Worm (Caenorhabditis elegans) whole organism, L1 larva: ENCODE results near the gene Y38F1A.8.

Experiments
- C04F5.9 ChIP-seq: sonication (generic microtip); optimal IDR thresholded peaks from 2 replicates; lab custom pipeline; 2016; ENCODE audit warnings: missing genetic modification characterization, missing compliant biosample characterization
- ama-1 ChIP-seq: fragments of 150-350 bp; optimal IDR thresholded peaks from 2 replicates; lab custom pipeline; 2014
- blmp-1 ChIP-seq: fragments of 150-350 bp; optimal IDR thresholded peaks from 2 replicates; lab custom pipeline; 2014; ENCODE audit warnings: missing biosample characterization, missing genetic modification characterization
- ceh-8 ChIP-seq: fragments of 200-800 bp; sonication (Bioruptor generic); optimal IDR thresholded peaks from 2 replicates; lab custom pipeline; 2018; ENCODE audit warnings: mild to moderate bottlenecking, missing genetic modification characterization, moderate library complexity, missing compliant biosample characterization
- ceh-82 ChIP-seq, 3 experiments: fragments of 150-350 bp in 1 of 3; sonication (generic microtip) in 2 of 3; optimal IDR thresholded peaks; 2 replicates each; lab custom pipeline; 2014 to 2017; ENCODE audit warnings: missing biosample characterization in 3 of 3, missing genetic modification characterization in 3 of 3
- ceh-88 ChIP-seq: fragments of 200-800 bp; sonication (Bioruptor generic); IDR thresholded peaks from 2 replicates; pipeline ENCODE4 v1.3.6; 2022; ENCODE audit warnings: missing genetic modification characterization, missing compliant biosample characterization
- dpl-1 ChIP-seq, 3 experiments: fragments of 150-350 bp in 2 of 3; sonication (generic microtip) in 1 of 3; optimal IDR thresholded peaks; 2 replicates each; lab custom pipeline; 2014 to 2017; ENCODE audit warnings: missing biosample characterization in 3 of 3, missing genetic modification characterization in 3 of 3, missing genetic modification reagents in 3 of 3
- dsc-1 ChIP-seq: sonication (generic microtip); optimal IDR thresholded peaks from 2 replicates; lab custom pipeline; 2016; ENCODE audit warnings: mild to moderate bottlenecking, missing genetic modification characterization, missing compliant biosample characterization
- efl-1 ChIP-seq, 4 experiments: fragments of 150-350 bp; optimal IDR thresholded peaks in 3 of 4; peaks in 1 of 4; 1 replicate in 1 of 4; 2 replicates in 3 of 4; lab custom pipeline; 2014; ENCODE audit warnings: missing biosample characterization in 2 of 4, missing genetic modification characterization in 2 of 4, missing genetic modification reagents in 2 of 4
- elt-2 ChIP-seq: sonication (generic microtip); optimal IDR thresholded peaks from 2 replicates; lab custom pipeline; 2016; ENCODE audit warnings: missing genetic modification characterization, mild to moderate bottlenecking, inconsistent platforms, missing compliant biosample characterization, missing genetic modification reagents
- fkh-4 ChIP-seq: sonication (generic microtip); optimal IDR thresholded peaks from 2 replicates; lab custom pipeline; 2016; ENCODE audit warnings: missing compliant biosample characterization, missing genetic modification characterization, borderline replicate concordance
- fkh-8 ChIP-seq: sonication (generic microtip); optimal IDR thresholded peaks from 2 replicates; lab custom pipeline; 2016; ENCODE audit warnings: mild to moderate bottlenecking, missing genetic modification characterization, missing compliant biosample characterization
- grh-1 ChIP-seq: fragments of 200-800 bp; sonication (Bioruptor generic); IDR thresholded peaks from 2 replicates; pipeline ENCODE4 v1.3.6; 2022; ENCODE audit warnings: missing genetic modification reagents, missing genetic modification characterization, missing compliant biosample characterization
- hlh-4 ChIP-seq: sonication (generic microtip); optimal IDR thresholded peaks from 2 replicates; lab custom pipeline; 2016; ENCODE audit warnings: mild to moderate bottlenecking, missing genetic modification characterization, missing compliant biosample characterization
- irx-1 ChIP-seq: sonication (generic microtip); optimal IDR thresholded peaks from 2 replicates; lab custom pipeline; 2016; ENCODE audit warnings: missing genetic modification characterization, missing compliant biosample characterization
- isw-1 ChIP-seq: fragments of 200-800 bp; sonication (Bioruptor generic); IDR thresholded peaks from 2 replicates; pipeline ENCODE4 v1.3.6; 2022; ENCODE audit warnings: missing genetic modification characterization, missing compliant biosample characterization
- jun-1 ChIP-seq: fragments of 150-350 bp; optimal IDR thresholded peaks from 2 replicates; lab custom pipeline; 2014; ENCODE audit warnings: missing biosample characterization, missing genetic modification reagents, missing genetic modification characterization
- lin-14 ChIP-seq: fragments of 200-800 bp; sonication (Bioruptor generic); optimal IDR thresholded peaks from 2 replicates; lab custom pipeline; 2018; ENCODE audit warnings: mild to moderate bottlenecking, missing genetic modification characterization, moderate library complexity, missing compliant biosample characterization
- lin-15B ChIP-seq: fragments of 150-350 bp; sonication (generic microtip); optimal IDR thresholded peaks from 3 replicates; lab custom pipeline; 2014; ENCODE audit warnings: missing biosample characterization, missing genetic modification characterization
- lin-35 ChIP-seq, 2 experiments: fragments of 150-350 bp; optimal IDR thresholded peaks; 2 replicates each; lab custom pipeline; 2014; ENCODE audit warnings: missing biosample characterization in 2 of 2, missing genetic modification characterization in 2 of 2, missing genetic modification reagents in 2 of 2
- lin-39 ChIP-seq: fragments of 150-350 bp; optimal IDR thresholded peaks from 2 replicates; lab custom pipeline; 2014; ENCODE audit warnings: missing biosample characterization, missing genetic modification reagents, missing genetic modification characterization
- lsy-2 ChIP-seq, 2 experiments: fragments of 150-350 bp; optimal IDR thresholded peaks; 2 replicates each; lab custom pipeline; 2014; ENCODE audit warnings: missing biosample characterization in 2 of 2, missing genetic modification characterization in 2 of 2
- mab-9 ChIP-seq: fragments of 200-800 bp; sonication (Bioruptor generic); IDR thresholded peaks from 2 replicates; pipeline ENCODE4 v1.3.6; 2022; ENCODE audit warnings: missing genetic modification reagents, missing genetic modification characterization, missing compliant biosample characterization
- mep-1 ChIP-seq: fragments of 150-350 bp; optimal IDR thresholded peaks from 2 replicates; lab custom pipeline; 2014; ENCODE audit warnings: missing biosample characterization, missing genetic modification characterization
- nhr-11 ChIP-seq: fragments of 150-350 bp; optimal IDR thresholded peaks from 2 replicates; lab custom pipeline; 2014; ENCODE audit warnings: missing biosample characterization, missing genetic modification characterization
- nhr-19 ChIP-seq: fragments of 200-800 bp; sonication (Bioruptor generic); conservative IDR thresholded peaks from 2 replicates; pipeline ENCODE4 v1.3.6; 2022; ENCODE audit warnings: missing genetic modification characterization, missing compliant biosample characterization
- nhr-20 ChIP-seq: sonication (generic microtip); optimal IDR thresholded peaks from 2 replicates; lab custom pipeline; 2016; ENCODE audit warnings: mild to moderate bottlenecking, missing genetic modification characterization, missing compliant biosample characterization
- nhr-47 ChIP-seq: sonication (generic microtip); optimal IDR thresholded peaks from 2 replicates; lab custom pipeline; 2016; ENCODE audit warnings: mild to moderate bottlenecking, missing genetic modification characterization, moderate library complexity, missing compliant biosample characterization
- nhr-71 ChIP-seq: sonication (generic microtip); optimal IDR thresholded peaks from 2 replicates; lab custom pipeline; 2016; ENCODE audit warnings: mild to moderate bottlenecking, missing genetic modification characterization, moderate library complexity, missing compliant biosample characterization
- nhr-85 ChIP-seq: sonication (generic microtip); peaks from one replicate; lab custom pipeline; 2016; ENCODE audit warnings: missing genetic modification characterization, inconsistent platforms, missing compliant biosample characterization
- nhr-90 ChIP-seq: sonication (generic microtip); optimal IDR thresholded peaks from 2 replicates; lab custom pipeline; 2016; ENCODE audit warnings: mild to moderate bottlenecking, missing genetic modification characterization, missing compliant biosample characterization; ENCODE audit not compliant: poor library complexity
- pax-3 ChIP-seq: fragments of 200-800 bp; sonication (Bioruptor generic); optimal IDR thresholded peaks from 2 replicates; lab custom pipeline; 2018; ENCODE audit warnings: mild to moderate bottlenecking, missing genetic modification characterization, moderate library complexity, missing compliant biosample characterization
- rnt-1 ChIP-seq: sonication (generic microtip); optimal IDR thresholded peaks from 2 replicates; lab custom pipeline; 2016; ENCODE audit warnings: mild to moderate bottlenecking, missing genetic modification characterization, moderate library complexity, missing compliant biosample characterization
- snpc-4 ChIP-seq: fragments of 150-350 bp; optimal IDR thresholded peaks from 2 replicates; lab custom pipeline; 2014; ENCODE audit warnings: missing biosample characterization, missing genetic modification characterization
- snu-23 ChIP-seq: sonication (generic microtip); optimal IDR thresholded peaks from 2 replicates; lab custom pipeline; 2016; ENCODE audit warnings: missing genetic modification characterization, missing compliant biosample characterization
- swsn-7 ChIP-seq: sonication (generic microtip); optimal IDR thresholded peaks from 2 replicates; lab custom pipeline; 2016; ENCODE audit warnings: missing genetic modification characterization, missing compliant biosample characterization
- tbx-2 ChIP-seq: sonication (generic microtip); optimal IDR thresholded peaks from 2 replicates; lab custom pipeline; 2016; ENCODE audit warnings: missing genetic modification characterization, missing compliant biosample characterization
- tlp-1 ChIP-seq: fragments of 150-350 bp; optimal IDR thresholded peaks from 2 replicates; lab custom pipeline; 2014; ENCODE audit warnings: missing biosample characterization, missing genetic modification characterization
- unc-86 ChIP-seq: sonication (generic microtip); optimal IDR thresholded peaks from 2 replicates; lab custom pipeline; 2016; ENCODE audit warnings: missing genetic modification characterization, missing compliant biosample characterization
- unc-98 ChIP-seq: fragments of 200-800 bp; sonication (Bioruptor generic); IDR thresholded peaks from 2 replicates; pipeline ENCODE4 v1.3.6; 2022; ENCODE audit warnings: missing genetic modification characterization, missing compliant biosample characterization
- xbp-1 ChIP-seq: sonication (generic microtip); optimal IDR thresholded peaks from 2 replicates; lab custom pipeline; 2016; ENCODE audit warnings: missing genetic modification characterization, missing compliant biosample characterization
- zag-1 ChIP-seq: fragments of 150-350 bp; optimal IDR thresholded peaks from 2 replicates; lab custom pipeline; 2014; ENCODE audit warnings: missing biosample characterization, missing genetic modification characterization
- zip-4 ChIP-seq: fragments of 200-800 bp; sonication (Bioruptor generic); optimal IDR thresholded peaks from 2 replicates; lab custom pipeline; 2018; ENCODE audit warnings: mild to moderate bottlenecking, missing genetic modification characterization, moderate library complexity, missing compliant biosample characterization
- ztf-11 ChIP-seq, 2 experiments: sonication (generic microtip); optimal IDR thresholded peaks; 2 replicates each; lab custom pipeline; 2016 to 2017; ENCODE audit warnings: missing genetic modification characterization in 2 of 2, missing biosample characterization in 1 of 2, missing compliant biosample characterization in 1 of 2

Y38F1A.8 gene

DNA sequence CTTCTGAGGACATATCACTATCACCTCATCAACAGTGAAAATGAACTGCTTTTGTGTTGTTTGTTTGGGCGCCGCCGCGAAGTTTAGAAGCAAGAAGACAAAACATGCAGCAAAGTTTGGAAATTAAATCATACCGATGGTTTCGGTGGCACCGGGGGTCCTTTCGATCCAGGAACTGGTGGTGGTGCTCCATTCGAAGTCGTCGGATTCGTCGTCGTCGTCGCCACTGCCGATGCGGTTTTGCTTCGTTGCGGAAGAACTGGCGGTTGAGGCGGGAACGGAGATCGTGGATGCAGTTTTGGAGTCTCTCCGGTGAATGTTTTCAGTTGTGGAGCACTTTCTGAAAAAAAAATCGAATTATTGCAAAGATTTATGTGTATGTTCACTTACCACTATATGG, 22.9 kb upstream of the Y38F1A.8 start:
- no peak for TF ChIP-seq lsy-2 (tag; optimal IDR thresholded peaks at IDR 0.05; lab: Kevin White, UChicago)
- TF ChIP-seq efl-1 (optimal IDR thresholded peaks at IDR 0.05; lab: Kevin White, UChicago), result no peak
- TF ChIP-seq efl-1 (GFP tag; optimal IDR thresholded peaks at IDR 0.05 in 1 of 2; lab: Kevin White, UChicago), result peak in 1 of 2 experiments; percentile 82

ce11 chrII:13022555-13022954, 21.9 kb upstream of the Y38F1A.8 start:
- no peak for TF ChIP-seq snu-23
- peak; percentile 76 for TF ChIP-seq blmp-1
- no peak for TF ChIP-seq efl-1 (optimal IDR thresholded peaks at IDR 0.05; lab: Kevin White, UChicago)
- peak in 1 of 2 experiments; percentile 4 for TF ChIP-seq efl-1 (GFP tag; optimal IDR thresholded peaks at IDR 0.05 in 1 of 2; lab: Kevin White, UChicago)

DNA sequence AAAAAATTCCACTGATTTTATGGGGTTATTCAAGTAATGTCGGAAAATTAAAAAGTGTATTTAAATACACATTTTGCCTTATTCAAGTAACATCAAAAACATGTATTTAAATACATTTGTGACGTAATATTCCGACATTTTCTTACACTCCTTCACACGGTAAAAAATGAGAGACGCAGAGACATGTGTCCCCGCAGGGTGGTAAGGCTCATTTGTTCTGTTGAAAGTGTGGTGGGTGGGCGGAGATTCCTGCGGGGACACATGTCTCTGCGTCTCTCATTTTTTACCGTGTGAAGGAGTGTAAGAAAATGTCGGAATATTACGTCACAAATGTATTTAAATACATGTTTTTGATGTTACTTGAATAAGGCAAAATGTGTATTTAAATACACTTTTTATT, 15.7 kb upstream of the Y38F1A.8 start:
- TF ChIP-seq lin-39 (peak; percentile 10), nhr-85 (tag; lab: Kevin White, UChicago) (peak; percentile 83), ceh-88 (GFP tag; lab: Robert Waterston, UW) (peak; percentile 69), rnt-1 (peak; percentile 79), dpl-1 (GFP tag; optimal IDR thresholded peaks at IDR 0.05; lab: Kevin White, UChicago) (peak in 2 of 3 experiments; percentile 0 to 14), nhr-19 (GFP tag; lab: Robert Waterston, UW) (peak; percentile 90), nhr-71 (tag; lab: Kevin White, UChicago) (peak; percentile 83), ceh-82 (tag; optimal IDR thresholded peaks at IDR 0.05; lab: Kevin White, UChicago) (peak; percentile 2 to 55 (median 37)), nhr-11 (tag; lab: Kevin White, UChicago) (peak; percentile 18), efl-1 (optimal IDR thresholded peaks at IDR 0.05; lab: Kevin White, UChicago) (peak; percentile 19 to 47), efl-1 (GFP tag; optimal IDR thresholded peaks at IDR 0.05 in 1 of 2; lab: Kevin White, UChicago) (peak; percentile 25 to 80), ztf-11 (tag; optimal IDR thresholded peaks at IDR 0.05; lab: Kevin White, UChicago) (peak in 1 of 2 experiments; percentile 21), tbx-2 (tag; lab: Kevin White, UChicago) (peak; percentile 72), jun-1 (tag; lab: Kevin White, UChicago) (peak; percentile 19), nhr-20 (tag; lab: Kevin White, UChicago) (peak; percentile 38), lin-14 (GFP tag; lab: Kevin White, UChicago) (peak; percentile 72), ceh-8 (GFP tag; lab: Kevin White, UChicago) (peak; percentile 57), irx-1 (peak; percentile 52), mab-9 (peak; percentile 90), xbp-1 (tag; lab: Kevin White, UChicago) (peak; percentile 73), nhr-47 (tag; lab: Kevin White, UChicago) (peak; percentile 92), lsy-2 (tag; optimal IDR thresholded peaks at IDR 0.05; lab: Kevin White, UChicago) (peak; percentile 40 to 49), dsc-1 (tag; lab: Kevin White, UChicago) (peak; percentile 59), snu-23 (peak; percentile 51), zip-4 (GFP tag; lab: Kevin White, UChicago) (peak; percentile 0), unc-86 (tag; lab: Kevin White, UChicago) (peak; percentile 63), unc-98 (GFP tag; lab: Robert Waterston, UW) (peak; percentile 61), nhr-90 (tag; lab: Kevin White, UChicago) (peak; percentile 66), fkh-8 (tag; lab: Kevin White, UChicago) (peak; percentile 59), lin-35 (GFP tag; optimal IDR thresholded peaks at IDR 0.05; lab: Kevin White, UChicago) (peak; percentile 6 to 32), swsn-7 (tag; lab: Kevin White, UChicago) (peak; percentile 97), elt-2 (tag; lab: Kevin White, UChicago) (peak; percentile 47), isw-1 (GFP tag; lab: Robert Waterston, UW) (peak; percentile 80), mep-1 (tag; lab: Kevin White, UChicago) (peak; percentile 22), grh-1 (peak; percentile 94)

ce11 chrII:13013966-13014365, 13.3 kb upstream of the Y38F1A.8 start, which contains the start of gene F18A11.5:
Gene F18A11.5, minus strand, starts transcription at chrII:13014286.
- TF ChIP-seq ztf-11 (tag; optimal IDR thresholded peaks at IDR 0.05; lab: Kevin White, UChicago) (no peak), fkh-4 (tag; lab: Kevin White, UChicago) (no peak), nhr-71 (tag; lab: Kevin White, UChicago) (peak; percentile 32), pax-3 (no peak), hlh-4 (no peak), unc-98 (GFP tag; lab: Robert Waterston, UW) (no peak), zag-1 (tag; lab: Kevin White, UChicago) (no peak), xbp-1 (tag; lab: Kevin White, UChicago) (no peak), swsn-7 (tag; lab: Kevin White, UChicago) (peak; percentile 1), lin-14 (GFP tag; lab: Kevin White, UChicago) (peak; percentile 10), ceh-82 (tag; optimal IDR thresholded peaks at IDR 0.05; lab: Kevin White, UChicago) (peak in 1 of 3 experiments; percentile 4), lin-35 (GFP tag; optimal IDR thresholded peaks at IDR 0.05; lab: Kevin White, UChicago) (no peak), C04F5.9 (tag; lab: Kevin White, UChicago) (no peak), lin-15B (tag; lab: Kevin White, UChicago) (no peak), snpc-4 (tag; lab: Kevin White, UChicago) (no peak), fkh-8 (tag; lab: Kevin White, UChicago) (no peak), ama-1 (peak; percentile 23), nhr-85 (tag; lab: Kevin White, UChicago) (peak; percentile 75), snu-23 (peak; percentile 45), tlp-1 (tag; lab: Kevin White, UChicago) (no peak), isw-1 (GFP tag; lab: Robert Waterston, UW) (no peak)
